Worm (Caenorhabditis elegans): ENCODE measurements around the gene C24A3.2.

DNA sequence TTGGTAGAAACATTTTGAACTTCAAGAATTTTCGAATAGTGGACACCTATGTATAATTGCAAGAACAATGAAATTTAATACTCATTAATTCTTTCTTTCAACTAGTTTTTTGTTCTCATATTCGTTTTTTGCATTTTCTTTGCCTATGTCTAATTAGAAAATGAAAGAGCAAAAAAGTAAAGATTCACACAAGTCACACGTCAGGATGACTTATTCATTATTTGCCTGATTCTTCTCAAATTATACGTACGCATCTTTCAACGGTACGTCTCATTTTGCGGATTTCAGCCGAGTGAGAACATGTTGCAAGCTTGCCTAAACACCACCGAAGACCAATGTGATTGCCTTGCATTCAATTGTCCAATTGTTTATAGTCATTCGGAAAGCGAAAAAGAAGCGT, 16.6 kb upstream of the C24A3.2 start, which contains the start of gene nmur-1:
- TF ChIP-seq Y75B8A.6 (GFP tag; IDR thresholded peaks at IDR 0.05) = no peak
- TF ChIP-seq nhr-28 (tag; optimal IDR thresholded peaks at IDR 0.05) = no peak
- no peak for TF ChIP-seq nhr-77 (tag; optimal IDR thresholded peaks at IDR 0.05)
- TF ChIP-seq daf-19 (GFP tag; conservative IDR thresholded peaks at IDR 0.05) = no peak
- TF ChIP-seq nhr-41 (GFP tag; IDR thresholded peaks at IDR 0.05) = no peak
- TF ChIP-seq nhr-76 (tag; optimal IDR thresholded peaks at IDR 0.05) = no peak
